Worm (Caenorhabditis elegans): ENCODE data around the gene T21H3.5.

- no peak for TF ChIP-seq hnd-1 (tag; optimal IDR thresholded peaks at IDR 0.05)
- TF ChIP-seq tra-4 (tag; optimal IDR thresholded peaks at IDR 0.05) = no peak
- TF ChIP-seq hmbx-1 (tag; optimal IDR thresholded peaks at IDR 0.05) = no peak
- peak; percentile 75 for TF ChIP-seq ama-1 (optimal IDR thresholded peaks at IDR 0.05)
- TF ChIP-seq ets-7 (tag; optimal IDR thresholded peaks at IDR 0.05) = no peak
- no peak for TF ChIP-seq F13C5.2 (tag; optimal IDR thresholded peaks at IDR 0.05)
- TF ChIP-seq tbx-11 (GFP tag; IDR thresholded peaks at IDR 0.05) = no peak
- no peak for TF ChIP-seq pes-1 (GFP tag; IDR thresholded peaks at IDR 0.05)
- TF ChIP-seq ceh-36 (tag; optimal IDR thresholded peaks at IDR 0.05) = no peak
- TF ChIP-seq B0310.2 (tag; optimal IDR thresholded peaks at IDR 0.05) = no peak
- no peak for TF ChIP-seq ceh-13 (GFP tag; optimal IDR thresholded peaks at IDR 0.05)
These were observed 5.8 kb downstream of the T21H3.5 start for ce11 chrV:1158247-1158646.
